Worm (Caenorhabditis elegans): Measurements from ENCODE around the gene F39B3.7.

- TF ChIP-seq ama-1 (optimal IDR thresholded peaks at IDR 0.05) (no peak), B0310.2 (tag; optimal IDR thresholded peaks at IDR 0.05) (no peak), sea-1 (GFP tag; conservative IDR thresholded peaks at IDR 0.05) (no peak), scrt-1 (GFP tag; IDR thresholded peaks at IDR 0.05) (no peak), flt-1 (GFP tag; IDR thresholded peaks at IDR 0.05) (no peak), ceh-13 (GFP tag; optimal IDR thresholded peaks at IDR 0.05) (no peak), tbx-11 (GFP tag; IDR thresholded peaks at IDR 0.05) (no peak), ceh-36 (tag; optimal IDR thresholded peaks at IDR 0.05) (no peak), aly-1 (tag; optimal IDR thresholded peaks at IDR 0.05) (no peak), tra-4 (tag; optimal IDR thresholded peaks at IDR 0.05) (no peak), hmbx-1 (tag; optimal IDR thresholded peaks at IDR 0.05) (no peak), ets-7 (tag; optimal IDR thresholded peaks at IDR 0.05) (no peak)
Observed at ce11 chrX:17545498-17545897, 21.8 kb downstream of the F39B3.7 start.
